Worm (Caenorhabditis elegans): ENCODE data around the gene T10D4.6.

Gene T10D4.6

ce11 chrII:3076915-3077314 is 42.2 kb upstream of the T10D4.6 start, which contains the start of gene Y25C1A.8 (continued):
- TF ChIP-seq dmd-4 (tag; optimal IDR thresholded peaks at IDR 0.05) (peak; percentile 49), nhr-129 (tag; optimal IDR thresholded peaks at IDR 0.05) (peak; percentile 72), F13H6.1 (tag; optimal IDR thresholded peaks at IDR 0.05) (peak; percentile 90), sem-4 (tag; optimal IDR thresholded peaks at IDR 0.05) (peak; percentile 82)

ce11 chrII:3078496-3078895 is 40.6 kb upstream of the T10D4.6 start, which contains the start of gene copb-1:
Gene copb-1 (plus strand): TSS chrII:3078796.
- TF ChIP-seq sem-4 (tag; optimal IDR thresholded peaks at IDR 0.05) = no peak
- no peak for TF ChIP-seq ama-1 (optimal IDR thresholded peaks at IDR 0.05)
- no peak for TF ChIP-seq C34F6.9 (tag; optimal IDR thresholded peaks at IDR 0.05)
- no peak for TF ChIP-seq nhr-6 (tag; optimal IDR thresholded peaks at IDR 0.05)
- no peak for TF ChIP-seq gmeb-1 (tag; optimal IDR thresholded peaks at IDR 0.05)
- TF ChIP-seq ztf-4 (tag; optimal IDR thresholded peaks at IDR 0.05) = no peak
- no peak for TF ChIP-seq nhr-23 (tag; optimal IDR thresholded peaks at IDR 0.05)

- TF ChIP-seq ztf-1 (GFP tag; conservative IDR thresholded peaks at IDR 0.05) = no peak
- no peak for TF ChIP-seq nhr-11 (tag; optimal IDR thresholded peaks at IDR 0.05)
- TF ChIP-seq ama-1 (optimal IDR thresholded peaks at IDR 0.05) = no peak
- TF ChIP-seq R02D3.7 (tag; optimal IDR thresholded peaks at IDR 0.05) = no peak
- no peak for TF ChIP-seq C34F6.9 (tag; optimal IDR thresholded peaks at IDR 0.05)
- TF ChIP-seq blmp-1 (tag; optimal IDR thresholded peaks at IDR 0.05; ENCODE audit: insufficient read depth) = no peak
- no peak for TF ChIP-seq lin-13 (GFP tag; optimal IDR thresholded peaks at IDR 0.05)
- no peak for TF ChIP-seq lin-39 (tag; optimal IDR thresholded peaks at IDR 0.05)
- TF ChIP-seq sem-4 (tag; optimal IDR thresholded peaks at IDR 0.05) = no peak
- no peak for TF ChIP-seq skn-1 (tag; optimal IDR thresholded peaks at IDR 0.05)
- no peak for TF ChIP-seq ceh-16 (tag; optimal IDR thresholded peaks at IDR 0.05)
- TF ChIP-seq F13H6.1 (tag; optimal IDR thresholded peaks at IDR 0.05) = no peak
- TF ChIP-seq ztf-4 (tag; optimal IDR thresholded peaks at IDR 0.05) = no peak
- no peak for TF ChIP-seq nhr-237 (tag; optimal IDR thresholded peaks at IDR 0.05)
- TF ChIP-seq nhr-21 (tag; optimal IDR thresholded peaks at IDR 0.05) = no peak
- no peak for TF ChIP-seq unc-62 (GFP tag; optimal IDR thresholded peaks at IDR 0.05)
- no peak for TF ChIP-seq dmd-4 (tag; optimal IDR thresholded peaks at IDR 0.05)
- no peak for TF ChIP-seq snpc-4 (tag; optimal IDR thresholded peaks at IDR 0.05)
- TF ChIP-seq Y55F3AM.14 (GFP tag; optimal IDR thresholded peaks at IDR 0.05) = no peak
- no peak for TF ChIP-seq elt-3 (tag; optimal IDR thresholded peaks at IDR 0.05)
These were observed 32.0 kb upstream of the T10D4.6 start for ce11 chrII:3087134-3087533.

- TF ChIP-seq ZK546.5 (tag; optimal IDR thresholded peaks at IDR 0.05) = no peak
- TF ChIP-seq skn-1 (tag; optimal IDR thresholded peaks at IDR 0.05) = no peak
- TF ChIP-seq lin-39 (tag; optimal IDR thresholded peaks at IDR 0.05) = no peak
- no peak for TF ChIP-seq aly-2 (tag; optimal IDR thresholded peaks at IDR 0.05)
- TF ChIP-seq unc-39 (tag; optimal IDR thresholded peaks at IDR 0.05) = no peak
- no peak for TF ChIP-seq zag-1 (tag; optimal IDR thresholded peaks at IDR 0.05)
- TF ChIP-seq elt-3 (tag; optimal IDR thresholded peaks at IDR 0.05) = no peak
- TF ChIP-seq nhr-237 (tag; optimal IDR thresholded peaks at IDR 0.05) = no peak
- TF ChIP-seq gmeb-1 (tag; optimal IDR thresholded peaks at IDR 0.05) = no peak
- no peak for TF ChIP-seq alr-1 (tag; optimal IDR thresholded peaks at IDR 0.05)
- no peak for TF ChIP-seq F13H6.1 (tag; optimal IDR thresholded peaks at IDR 0.05)
- no peak for TF ChIP-seq unc-62 (GFP tag; optimal IDR thresholded peaks at IDR 0.05)
- TF ChIP-seq lin-11 (tag; optimal IDR thresholded peaks at IDR 0.05) = no peak
- no peak for TF ChIP-seq crh-2 (tag; optimal IDR thresholded peaks at IDR 0.05)
- TF ChIP-seq unc-55 (GFP tag; optimal IDR thresholded peaks at IDR 0.05) = no peak
- TF ChIP-seq nhr-23 (tag; optimal IDR thresholded peaks at IDR 0.05) = no peak
These were observed 27.9 kb upstream of the T10D4.6 start, which contains the start of gene srg-21 for ce11 chrII:3091268-3091667. Gene srg-21 (minus strand): TSS chrII:3091368.

- TF ChIP-seq mbf-1 (tag; optimal IDR thresholded peaks at IDR 0.05) (no peak), mab-5 (tag; optimal IDR thresholded peaks at IDR 0.05) (no peak), aly-2 (tag; optimal IDR thresholded peaks at IDR 0.05) (no peak), sma-3 (GFP tag; optimal IDR thresholded peaks at IDR 0.05) (no peak), nhr-11 (tag; optimal IDR thresholded peaks at IDR 0.05) (no peak), lsy-2 (tag; optimal IDR thresholded peaks at IDR 0.05) (no peak), nhr-77 (tag; optimal IDR thresholded peaks at IDR 0.05) (no peak), zag-1 (tag; optimal IDR thresholded peaks at IDR 0.05) (no peak), ceh-82 (tag; optimal IDR thresholded peaks at IDR 0.05) (no peak), sem-4 (tag; optimal IDR thresholded peaks at IDR 0.05) (no peak), peb-1 (tag; optimal IDR thresholded peaks at IDR 0.05) (no peak)
These were observed 25.8 kb upstream of the T10D4.6 start, which contains the start of gene srg-22 for ce11 chrII:3093352-3093751. Gene srg-22 (minus strand): TSS chrII:3093452.
